Fruit fly (Drosophila melanogaster): ENCODE measurements around the gene CG1024.

CG1024 gene

dm6 chr3R:6342702-6343101 is 37.4 kb downstream of the CG1024 start, which contains the start of gene CG10298:
CG10298 (plus strand) TSS chr3R:6343002.
- no peak for TF ChIP-seq CG17801 (GFP tag; optimal IDR thresholded peaks at IDR 0.05; ENCODE audit: partially characterized antibody)

DNA sequence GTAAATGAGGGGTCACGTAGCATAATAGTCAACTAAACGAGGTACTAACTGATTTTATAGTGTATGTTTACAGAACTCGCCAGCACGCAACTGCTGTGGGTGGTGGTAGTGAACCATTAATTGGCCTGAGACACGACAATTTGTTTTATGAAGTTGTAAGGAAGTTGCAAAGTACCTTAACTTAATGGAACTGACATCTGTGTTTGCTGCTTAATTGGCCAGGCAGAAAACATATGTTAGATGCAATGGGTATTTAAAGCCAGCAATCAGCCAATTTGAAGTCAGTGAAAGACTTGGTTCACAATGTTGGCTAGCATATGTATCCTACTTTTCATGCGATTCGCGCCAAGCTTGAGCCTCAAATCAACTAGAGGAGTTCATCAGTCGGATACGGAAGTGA is 38.5 kb downstream of the CG1024 start, which contains the start of gene CG17917:
Gene CG17917, plus strand, starts transcription at position 301 of the 400 bp plus-strand sequence.
- TF ChIP-seq CG17801 (GFP tag; optimal IDR thresholded peaks at IDR 0.05; ENCODE audit: partially characterized antibody), result no peak

- TF ChIP-seq CG17801 (GFP tag; optimal IDR thresholded peaks at IDR 0.05; ENCODE audit: partially characterized antibody), result no peak
Measured at dm6 chr3R:6339795-6340194, 40.3 kb downstream of the CG1024 start, which contains the start of gene Osi20. Osi20 (plus strand) TSS chr3R:6340095.

- TF ChIP-seq CG17801 (GFP tag; optimal IDR thresholded peaks at IDR 0.05; ENCODE audit: partially characterized antibody), result no peak
Measured at dm6 chr3R:6337397-6337796, 42.7 kb downstream of the CG1024 start.

- no peak for TF ChIP-seq CG17801 (GFP tag; optimal IDR thresholded peaks at IDR 0.05; ENCODE audit: partially characterized antibody)
Measured at dm6 chr3R:6334906-6335433, 45.2 kb downstream of the CG1024 start, which contains the start of gene Osi19. Osi19 (plus strand) TSS chr3R:6335362.

dm6 chr3R:6329774-6330298 is 50.3 kb downstream of the CG1024 start, which contains the start of gene Osi18:
Osi18 (plus strand) TSS chr3R:6330248.
- TF ChIP-seq CG17801 (GFP tag; optimal IDR thresholded peaks at IDR 0.05; ENCODE audit: partially characterized antibody), result no peak

Measured in ovary, adult (tissue).